Worm (Caenorhabditis elegans) whole organism, L4 larva: ENCODE results near the gene srh-220.
A peak's percentile ranks its signal among the peaks of the same experiment; 100 is the strongest.

Experiments
- D1046.2 ChIP-seq: fragments of 200-800 bp; sonication (Bioruptor generic); IDR thresholded peaks from 2 replicates; pipeline ENCODE4 v1.3.6; 2022; ENCODE audit warnings: missing genetic modification characterization, missing compliant biosample characterization
- F10B5.3 ChIP-seq: sonication (generic microtip); optimal IDR thresholded peaks from 2 replicates; lab custom pipeline; 2016; ENCODE audit warnings: mild to moderate bottlenecking, missing genetic modification characterization, missing compliant biosample characterization
- F26F4.8 ChIP-seq: fragments of 200-800 bp; sonication (Bioruptor generic); conservative IDR thresholded peaks from 2 replicates; pipeline ENCODE4 v1.3.6; 2022; ENCODE audit warnings: missing genetic modification characterization, missing compliant biosample characterization
- F44E2.7 ChIP-seq: fragments of 200-800 bp; sonication (Bioruptor generic); IDR thresholded peaks from 2 replicates; pipeline ENCODE4 v2.1.2; 2022; ENCODE audit warnings: missing genetic modification characterization, missing compliant biosample characterization
- F49E8.2 ChIP-seq: sonication (generic microtip); optimal IDR thresholded peaks from 2 replicates; lab custom pipeline; 2016; ENCODE audit warnings: missing compliant biosample characterization, mild to moderate bottlenecking, missing genetic modification characterization, borderline replicate concordance
- Y5F2A.4 ChIP-seq: fragments of 200-800 bp; sonication (Bioruptor generic); optimal IDR thresholded peaks from 2 replicates; lab custom pipeline; 2018; ENCODE audit warnings: mild to moderate bottlenecking, missing genetic modification characterization, missing compliant biosample characterization
- ZK337.2 ChIP-seq: fragments of 200-800 bp; sonication (Bioruptor generic); IDR thresholded peaks from 2 replicates; pipeline ENCODE4 v1.3.6; 2022; ENCODE audit warnings: missing genetic modification reagents, missing genetic modification characterization, missing compliant biosample characterization
- aha-1 ChIP-seq: fragments of 150-350 bp; peaks from one replicate; lab custom pipeline; 2014; ENCODE audit warnings: missing biosample characterization, missing genetic modification characterization
- ama-1 ChIP-seq: fragments of 150-350 bp; optimal IDR thresholded peaks from 2 replicates; lab custom pipeline; 2014; ENCODE audit warnings: inconsistent platforms, mixed read lengths
- attf-4 ChIP-seq: sonication (generic microtip); optimal IDR thresholded peaks from 3 replicates; lab custom pipeline; 2017; ENCODE audit warnings: missing biosample characterization, missing genetic modification characterization
- ceh-28 ChIP-seq: fragments of 150-350 bp; optimal IDR thresholded peaks from 2 replicates; lab custom pipeline; 2014; ENCODE audit warnings: missing biosample characterization, missing genetic modification reagents, missing genetic modification characterization
- ceh-32 ChIP-seq: sonication (generic microtip); optimal IDR thresholded peaks from 2 replicates; lab custom pipeline; 2016; ENCODE audit warnings: mild to moderate bottlenecking, missing genetic modification characterization, missing compliant biosample characterization; ENCODE audit not compliant: poor library complexity
- ceh-62 ChIP-seq: sonication (generic microtip); optimal IDR thresholded peaks from 2 replicates; lab custom pipeline; 2017; ENCODE audit warnings: missing biosample characterization, missing genetic modification characterization
- daf-12 ChIP-seq: fragments of 150-350 bp; optimal IDR thresholded peaks from 2 replicates; lab custom pipeline; 2014; ENCODE audit warnings: missing biosample characterization, missing genetic modification reagents, missing genetic modification characterization
- daf-16 ChIP-seq, 3 experiments: sonication (generic microtip); optimal IDR thresholded peaks; 2 replicates each; lab custom pipeline; 2016 to 2017; ENCODE audit warnings: missing genetic modification characterization in 3 of 3, missing genetic modification reagents in 3 of 3, mild to moderate bottlenecking in 2 of 3, missing compliant biosample characterization in 2 of 3, missing biosample characterization in 1 of 3, moderate library complexity in 1 of 3
- daf-8 ChIP-seq: fragments of 200-800 bp; sonication (Bioruptor generic); IDR thresholded peaks from 2 replicates; pipeline ENCODE4 v1.3.6; 2022; ENCODE audit warnings: missing genetic modification characterization, missing compliant biosample characterization
- dmd-6 ChIP-seq: fragments of 200-800 bp; sonication (Bioruptor generic); IDR thresholded peaks from 2 replicates; pipeline ENCODE4 v1.3.6; 2022; ENCODE audit warnings: missing genetic modification reagents, missing genetic modification characterization, missing compliant biosample characterization
- dmd-8 ChIP-seq: fragments of 200-800 bp; sonication (Bioruptor generic); IDR thresholded peaks from 2 replicates; pipeline ENCODE4 v1.3.6; 2022; ENCODE audit warnings: missing genetic modification characterization, missing compliant biosample characterization
- duxl-1 ChIP-seq: sonication (generic microtip); optimal IDR thresholded peaks from 2 replicates; lab custom pipeline; 2016; ENCODE audit warnings: mild to moderate bottlenecking, missing genetic modification characterization, moderate library complexity, missing compliant biosample characterization; ENCODE audit not compliant: poor library complexity
- fkh-10 ChIP-seq: fragments of 150-350 bp; optimal IDR thresholded peaks from 2 replicates; lab custom pipeline; 2014; ENCODE audit warnings: missing biosample characterization, missing genetic modification reagents, missing genetic modification characterization
- fos-1 ChIP-seq: fragments of 150-350 bp; optimal IDR thresholded peaks from 2 replicates; lab custom pipeline; 2014; ENCODE audit warnings: missing biosample characterization, missing genetic modification characterization
- hlh-11 ChIP-seq: fragments of 200-800 bp; sonication (Bioruptor generic); optimal IDR thresholded peaks from 2 replicates; lab custom pipeline; 2018; ENCODE audit warnings: mild to moderate bottlenecking, missing genetic modification characterization, missing compliant biosample characterization
- hlh-30 ChIP-seq: sonication (generic microtip); optimal IDR thresholded peaks from 2 replicates; lab custom pipeline; 2017; ENCODE audit warnings: antibody characterized with exemption, mild to moderate bottlenecking, missing genetic modification characterization, missing compliant biosample characterization; ENCODE audit not compliant: insufficient read depth
- hmg-1.1 ChIP-seq: fragments of 200-800 bp; sonication (Bioruptor generic); IDR thresholded peaks from 2 replicates; pipeline ENCODE4 v1.3.6; 2022; ENCODE audit warnings: missing genetic modification reagents, missing genetic modification characterization, missing compliant biosample characterization
- jun-1 ChIP-seq: fragments of 150-350 bp; optimal IDR thresholded peaks from 2 replicates; lab custom pipeline; 2014; ENCODE audit warnings: missing biosample characterization, missing genetic modification reagents, missing genetic modification characterization
- lin-29 ChIP-seq: fragments of 200-800 bp; sonication (Bioruptor generic); IDR thresholded peaks from 2 replicates; pipeline ENCODE4 v1.3.6; 2022; ENCODE audit warnings: missing genetic modification reagents, missing genetic modification characterization, missing compliant biosample characterization
- lin-39 ChIP-seq: fragments of 150-350 bp; optimal IDR thresholded peaks from 2 replicates; lab custom pipeline; 2014; ENCODE audit warnings: missing biosample characterization, missing genetic modification reagents, missing genetic modification characterization
- lir-3 ChIP-seq: sonication (generic microtip); optimal IDR thresholded peaks from 2 replicates; lab custom pipeline; 2016; ENCODE audit warnings: mild to moderate bottlenecking, missing genetic modification characterization, missing compliant biosample characterization
- lsy-2 ChIP-seq, 2 experiments: fragments of 150-350 bp in 1 of 2; sonication (generic microtip) in 1 of 2; optimal IDR thresholded peaks; 2 replicates each; lab custom pipeline; 2014 to 2017; ENCODE audit warnings: missing biosample characterization in 2 of 2, missing genetic modification characterization in 2 of 2
- mdt-29 ChIP-seq: fragments of 200-800 bp; sonication (Bioruptor generic); IDR thresholded peaks from 2 replicates; pipeline ENCODE4 v1.3.6; 2022; ENCODE audit warnings: missing genetic modification reagents, missing genetic modification characterization, missing compliant biosample characterization
- mep-1 ChIP-seq: fragments of 150-350 bp; sonication (generic microtip); optimal IDR thresholded peaks from 3 replicates; lab custom pipeline; 2014; ENCODE audit warnings: missing biosample characterization, missing genetic modification characterization
- mes-2 ChIP-seq: sonication (generic microtip); optimal IDR thresholded peaks from 2 replicates; lab custom pipeline; 2016; ENCODE audit warnings: missing genotype, mild to moderate bottlenecking, missing genetic modification characterization, missing compliant biosample characterization; ENCODE audit not compliant: poor library complexity, severe bottlenecking
- mxl-2 ChIP-seq: fragments of 200-800 bp; sonication (Bioruptor generic); conservative IDR thresholded peaks from 2 replicates; pipeline ENCODE4 v1.3.6; 2022; ENCODE audit warnings: missing genetic modification reagents, missing genetic modification characterization, missing compliant biosample characterization
- nhr-25 ChIP-seq: sonication (generic microtip); optimal IDR thresholded peaks from 2 replicates; lab custom pipeline; 2017; ENCODE audit warnings: missing genetic modification characterization, mild to moderate bottlenecking, missing compliant biosample characterization, antibody characterized with exemption, moderate library complexity, borderline replicate concordance; ENCODE audit not compliant: insufficient read depth
- nhr-41 ChIP-seq: fragments of 200-800 bp; sonication (Bioruptor generic); IDR thresholded peaks from 2 replicates; pipeline ENCODE4 v1.3.6; 2022; ENCODE audit warnings: missing genetic modification reagents, missing genetic modification characterization, missing compliant biosample characterization
- nhr-6 ChIP-seq: fragments of 150-350 bp; optimal IDR thresholded peaks from 2 replicates; lab custom pipeline; 2014; ENCODE audit warnings: missing biosample characterization, missing genetic modification characterization
- nhr-76 ChIP-seq: fragments of 150-350 bp; optimal IDR thresholded peaks from 2 replicates; lab custom pipeline; 2014; ENCODE audit warnings: missing biosample characterization, missing genetic modification characterization
- rbr-2 ChIP-seq: sonication (generic microtip); optimal IDR thresholded peaks from 2 replicates; lab custom pipeline; 2016; ENCODE audit warnings: missing genotype, missing genetic modification characterization, missing compliant biosample characterization
- sdz-12 ChIP-seq: fragments of 200-800 bp; sonication (Bioruptor generic); optimal IDR thresholded peaks from 2 replicates; lab custom pipeline; 2018; ENCODE audit warnings: mild to moderate bottlenecking, missing genetic modification characterization, missing compliant biosample characterization
- skn-1 ChIP-seq: fragments of 150-350 bp; optimal IDR thresholded peaks from 2 replicates; lab custom pipeline; 2014; ENCODE audit warnings: missing biosample characterization, missing genetic modification characterization
- spr-1 ChIP-seq: sonication (generic microtip); optimal IDR thresholded peaks from 2 replicates; lab custom pipeline; 2016; ENCODE audit warnings: mild to moderate bottlenecking, missing genetic modification characterization, missing compliant biosample characterization
- spr-3 ChIP-seq: fragments of 200-800 bp; sonication (Bioruptor generic); optimal IDR thresholded peaks from 2 replicates; lab custom pipeline; 2018; ENCODE audit warnings: mild to moderate bottlenecking, missing genetic modification characterization, missing compliant biosample characterization
- tra-1 ChIP-seq: fragments of 200-800 bp; sonication (Bioruptor generic); IDR thresholded peaks from 2 replicates; pipeline ENCODE4 v1.3.6; 2022; ENCODE audit warnings: missing genetic modification reagents, missing genetic modification characterization, missing compliant biosample characterization
- unc-62 ChIP-seq, 3 experiments: fragments of 150-350 bp in 1 of 3; sonication (generic microtip); optimal IDR thresholded peaks in 2 of 3; peaks in 1 of 3; 1 replicate in 1 of 3; 2 replicates in 2 of 3; lab custom pipeline; 2014 to 2017; ENCODE audit warnings: missing biosample characterization in 3 of 3, missing genetic modification characterization in 3 of 3, missing genetic modification reagents in 3 of 3, missing genotype in 1 of 3
- vab-7 ChIP-seq: fragments of 200-800 bp; sonication (Bioruptor generic); IDR thresholded peaks from 2 replicates; pipeline ENCODE4 v1.3.6; 2022; ENCODE audit warnings: missing genetic modification reagents, missing genetic modification characterization, missing compliant biosample characterization
- ztf-11 ChIP-seq: fragments of 150-350 bp; optimal IDR thresholded peaks from 2 replicates; lab custom pipeline; 2014; ENCODE audit warnings: missing biosample characterization, missing genetic modification characterization

srh-220 gene

DNA sequence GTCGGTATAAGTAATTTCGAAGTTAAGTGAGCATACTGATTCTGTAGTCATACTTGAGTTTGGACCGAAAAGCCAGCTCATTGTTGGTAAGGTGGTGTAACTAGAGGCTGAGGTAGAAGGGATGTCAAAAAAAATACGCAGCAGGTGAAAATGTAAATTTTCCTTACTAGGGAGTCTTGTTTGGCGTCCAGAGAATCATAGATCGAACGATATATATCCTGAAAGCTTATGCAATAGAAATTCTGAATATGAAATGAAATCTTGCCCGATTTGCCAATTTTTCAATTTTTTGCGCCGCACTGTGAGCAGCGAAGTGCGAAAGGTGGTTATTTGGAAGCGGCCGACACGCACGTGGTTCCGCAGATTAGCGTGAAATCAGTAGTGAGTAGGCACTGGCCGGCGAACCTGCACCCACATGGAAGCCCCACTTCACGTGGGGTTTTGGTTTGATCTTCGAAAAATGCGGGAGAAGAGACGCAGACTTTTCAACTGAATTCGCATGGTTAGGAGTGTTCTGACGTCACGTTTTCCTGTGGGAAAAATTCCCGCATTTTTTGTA is at the start of gene srh-220:
TSS of gene srh-220 (minus strand) at position 51 of the 559 bp plus-strand sequence.
- no peak for TF ChIP-seq rbr-2
- no peak for TF ChIP-seq F44E2.7 (GFP tag; lab: Robert Waterston, UW)
- 0 out of 2 replicates have a peak, but pooled peaks have one; percentile 51 for TF ChIP-seq F26F4.8 (GFP tag; lab: Robert Waterston, UW)

DNA sequence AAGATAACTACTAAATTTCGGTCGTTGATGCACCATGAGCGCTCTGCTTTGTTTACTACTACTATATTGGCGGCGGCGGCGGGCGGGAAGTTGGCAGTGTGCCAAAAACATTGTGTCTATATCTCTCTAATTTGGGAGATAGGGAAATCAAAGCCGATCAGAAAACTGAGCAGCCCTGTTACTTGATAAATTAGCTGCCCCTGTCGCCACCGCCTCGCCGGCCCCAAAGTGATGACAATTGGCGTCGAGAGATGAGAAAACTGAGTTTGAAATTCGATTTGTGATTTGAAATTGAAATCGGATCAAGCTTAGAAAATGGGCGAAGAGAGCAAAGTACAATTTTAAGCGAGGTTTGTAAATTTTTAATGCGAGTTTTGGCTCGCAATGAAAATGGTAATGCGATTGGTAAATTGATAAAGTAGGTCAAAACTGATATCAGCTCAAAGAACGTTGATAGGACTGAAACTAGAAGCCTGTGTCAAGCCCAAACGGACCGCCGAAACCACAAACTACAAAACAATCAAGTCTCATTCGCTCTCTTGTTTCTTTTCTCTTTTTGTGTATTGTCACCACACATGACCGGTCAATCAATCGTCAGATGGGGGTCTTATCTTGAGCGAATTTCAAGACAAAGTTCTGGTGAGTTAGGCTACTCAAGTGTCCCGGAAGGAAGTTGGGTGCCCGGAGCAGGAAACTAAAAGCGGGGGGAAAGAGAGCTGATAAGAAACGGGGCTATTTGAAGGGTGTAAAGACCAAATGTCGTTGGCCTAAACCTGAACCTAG is 49.5 kb upstream of the srh-220 start:
- TF ChIP-seq hmg-1.1 (GFP tag; lab: Robert Waterston, UW) (no peak), ztf-11 (tag; lab: Kevin White, UChicago) (no peak), skn-1 (tag; lab: Kevin White, UChicago) (no peak), daf-8 (GFP tag; lab: Robert Waterston, UW) (no peak), fos-1 (tag; lab: Kevin White, UChicago) (no peak), spr-3 (GFP tag; lab: Kevin White, UChicago) (no peak), ceh-62 (tag; lab: Kevin White, UChicago) (no peak), lin-39 (no peak), nhr-76 (tag; lab: Kevin White, UChicago) (no peak), Y5F2A.4 (no peak), unc-62 (GFP tag; optimal IDR thresholded peaks at IDR 0.05 in 1 of 2; lab: Kevin White, UChicago) (peak in 1 of 2 experiments; percentile 3), unc-62 (tag; optimal IDR thresholded peaks at IDR 0.05; lab: Kevin White, UChicago) (no peak), lir-3 (no peak), jun-1 (tag; lab: Kevin White, UChicago) (no peak), spr-1 (tag; lab: Kevin White, UChicago) (no peak), sdz-12 (GFP tag; lab: Kevin White, UChicago) (no peak), lin-29 (no peak), mep-1 (no peak), nhr-25 (tag; lab: Kevin White, UChicago) (no peak), rbr-2 (no peak), ama-1 (lab: Kevin White, UChicago) (no peak), mes-2 (tag; lab: Kevin White, UChicago) (peak; percentile 13), nhr-41 (GFP tag; lab: Robert Waterston, UW) (no peak), mxl-2 (GFP tag; lab: Robert Waterston, UW) (no peak), ceh-32 (tag; lab: Kevin White, UChicago) (no peak), nhr-6 (tag; lab: Kevin White, UChicago) (no peak), D1046.2 (no peak), F26F4.8 (GFP tag; lab: Robert Waterston, UW) (no peak), daf-16 (GFP tag; optimal IDR thresholded peaks at IDR 0.05; lab: Kevin White, UChicago) (peak in 1 of 2 experiments; percentile 20), daf-16 (tag; optimal IDR thresholded peaks at IDR 0.05; lab: Kevin White, UChicago) (peak; percentile 57), hlh-11 (tag; lab: Kevin White, UChicago) (peak; percentile 54), fkh-10 (GFP tag; lab: Kevin White, UChicago) (no peak), attf-4 (no peak), F49E8.2 (no peak), tra-1 (no peak), dmd-8 (no peak), duxl-1 (tag; lab: Kevin White, UChicago) (no peak), vab-7 (no peak), aha-1 (tag; lab: Kevin White, UChicago) (peak; percentile 90), dmd-6 (GFP tag; lab: Robert Waterston, UW) (peak; percentile 75), F10B5.3 (tag; lab: Kevin White, UChicago) (no peak), daf-12 (tag; lab: Kevin White, UChicago) (no peak), mdt-29 (no peak), hlh-30 (tag; lab: Kevin White, UChicago) (no peak), ceh-28 (tag; lab: Kevin White, UChicago) (no peak), lsy-2 (tag; optimal IDR thresholded peaks at IDR 0.05; lab: Kevin White, UChicago) (no peak), ZK337.2 (GFP tag; lab: Robert Waterston, UW) (no peak)
